Fruit fly (Drosophila melanogaster) whole organism, prepupa: Measurements from ENCODE around the gene wrm1.
A peak's percentile ranks its signal among the peaks of the same experiment; 100 is the strongest.

Experiments
- CG11902 ChIP-seq: fragments of 200-800 bp; sonication (Bioruptor generic); optimal IDR thresholded peaks from 3 replicates; lab custom pipeline; 2016; ENCODE audit warnings: missing biosample characterization, missing genetic modification characterization
- CG3032 ChIP-seq: fragments of 200-800 bp; optimal IDR thresholded peaks from 2 replicates; lab custom pipeline; 2019; ENCODE audit warnings: missing biosample characterization, mild to moderate bottlenecking, missing genetic modification characterization, moderate library complexity
- CG6276 ChIP-seq: fragments of 200-800 bp; sonication (Bioruptor generic); optimal IDR thresholded peaks from 2 replicates; lab custom pipeline; 2017; ENCODE audit warnings: missing biosample characterization, mild to moderate bottlenecking, missing genetic modification characterization
- CG6854 ChIP-seq: fragments of 200-800 bp; sonication (Bioruptor generic); optimal IDR thresholded peaks from 2 replicates; lab custom pipeline; 2017; ENCODE audit warnings: missing biosample characterization, mild to moderate bottlenecking, missing genetic modification characterization
- CG7368 ChIP-seq: fragments of 200-800 bp; sonication (Bioruptor generic); optimal IDR thresholded peaks from 3 replicates; lab custom pipeline; 2016; ENCODE audit warnings: missing biosample characterization, missing genetic modification characterization
- CG8319 ChIP-seq: fragments of 200-800 bp; sonication (Bioruptor generic); optimal IDR thresholded peaks from 3 replicates; lab custom pipeline; 2016; ENCODE audit warnings: missing biosample characterization, missing genetic modification characterization
- Hr39 ChIP-seq: fragments of 200-800 bp; sonication (Bioruptor generic); optimal IDR thresholded peaks from 2 replicates; lab custom pipeline; 2016; ENCODE audit warnings: missing biosample characterization, missing genetic modification characterization
- Met ChIP-seq: fragments of 200-800 bp; sonication (Bioruptor generic); optimal IDR thresholded peaks from 3 replicates; lab custom pipeline; 2016; ENCODE audit warnings: missing biosample characterization, missing genetic modification characterization
- Sox102F ChIP-seq: fragments of 200-800 bp; sonication (Bioruptor generic); optimal IDR thresholded peaks from 2 replicates; lab custom pipeline; 2016; ENCODE audit warnings: missing biosample characterization, mild to moderate bottlenecking, missing genetic modification characterization
- eg ChIP-seq: fragments of 200-800 bp; sonication (Bioruptor generic); IDR thresholded peaks from 3 replicates; pipeline ENCODE4 v1.3.6; 2022; ENCODE audit warnings: missing biosample characterization, missing genetic modification characterization
- fd85E ChIP-seq: fragments of 200-800 bp; sonication (Bioruptor generic); optimal IDR thresholded peaks from 3 replicates; lab custom pipeline; 2016; ENCODE audit warnings: missing biosample characterization, missing genetic modification characterization
- net ChIP-seq: fragments of 200-800 bp; sonication (Bioruptor generic); optimal IDR thresholded peaks from 3 replicates; lab custom pipeline; 2016; ENCODE audit warnings: missing biosample characterization, missing genetic modification characterization
- pdm3 ChIP-seq: fragments of 200-800 bp; sonication (Bioruptor generic); optimal IDR thresholded peaks from 3 replicates; lab custom pipeline; 2016; ENCODE audit warnings: missing biosample characterization, missing genetic modification characterization

dm6 chr3L:7323348-7323747 is 11.7 kb downstream of the wrm1 start, which contains the start of the genes RhoGEF4 and Rint1:
- TF ChIP-seq Met (GFP tag; lab: Kevin White, UChicago), result no peak
- no peak for TF ChIP-seq fd85E
- TF ChIP-seq eg (GFP tag; lab: Robert Waterston, UW), result peak; percentile 52; the same call in 2 of the 3 replicates
- peak; percentile 44 for TF ChIP-seq CG11902 (GFP tag; lab: Kevin White, UChicago)
- TF ChIP-seq CG3032 (tag; lab: Kevin White, UChicago), result peak; percentile 58
- no peak for TF ChIP-seq CG6854 (GFP tag; lab: Kevin White, UChicago)
- peak; percentile 16 for TF ChIP-seq net (GFP tag; lab: Kevin White, UChicago)
- no peak for TF ChIP-seq CG8319 (GFP tag; lab: Kevin White, UChicago)
- peak; percentile 57 for TF ChIP-seq Hr39 (GFP tag; lab: Kevin White, UChicago)
- no peak for TF ChIP-seq pdm3 (GFP tag; lab: Kevin White, UChicago)
- TF ChIP-seq Sox102F (GFP tag; lab: Kevin White, UChicago), result no peak
- TF ChIP-seq CG7368, result no peak
- TF ChIP-seq CG6276 (GFP tag; lab: Kevin White, UChicago), result no peak
